Worm (Caenorhabditis elegans): Measurements from ENCODE around the gene ugt-8.
A peak's percentile ranks its signal among the peaks of the same experiment; 100 is the strongest.

ugt-8 gene

DNA sequence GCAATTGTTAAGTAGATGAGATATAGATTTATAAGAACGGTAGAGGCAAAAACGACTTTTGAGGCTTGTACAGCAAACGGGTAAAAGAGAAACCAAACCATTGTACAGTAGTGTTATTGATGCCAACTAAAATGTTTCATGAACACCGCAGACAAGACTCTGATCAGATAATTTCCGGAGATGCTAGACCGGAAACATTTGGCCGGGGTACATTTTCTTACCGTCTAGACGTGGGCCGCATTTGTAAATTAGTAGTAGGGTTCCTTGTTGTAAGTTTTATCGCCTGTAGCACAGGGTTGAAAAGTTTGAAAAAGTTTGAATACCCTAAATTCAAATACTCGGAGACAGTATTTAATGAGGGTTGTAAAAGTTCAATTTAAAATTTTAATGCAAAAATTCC, 22.4 kb upstream of the ugt-8 start, which contains the start of gene str-32:
Gene str-32, minus strand, starts transcription at position 101 of the 400 bp plus-strand sequence.
- no peak for TF ChIP-seq skn-1 (tag; optimal IDR thresholded peaks at IDR 0.05)
- TF ChIP-seq ceh-28 (tag; optimal IDR thresholded peaks at IDR 0.05), result no peak
- no peak for TF ChIP-seq hmg-11 (tag; optimal IDR thresholded peaks at IDR 0.05)
- no peak for TF ChIP-seq snpc-4 (tag; optimal IDR thresholded peaks at IDR 0.05)
- no peak for TF ChIP-seq jun-1 (tag; optimal IDR thresholded peaks at IDR 0.05)
- no peak for TF ChIP-seq fkh-2 (tag; optimal IDR thresholded peaks at IDR 0.05)
- no peak for TF ChIP-seq sea-2 (GFP tag; optimal IDR thresholded peaks at IDR 0.05)
- no peak for TF ChIP-seq pqm-1 (tag; optimal IDR thresholded peaks at IDR 0.05)
- TF ChIP-seq mdl-1 (tag; optimal IDR thresholded peaks at IDR 0.05), result no peak
- TF ChIP-seq nhr-12 (tag; optimal IDR thresholded peaks at IDR 0.05), result no peak
- TF ChIP-seq nhr-25 (tag; optimal IDR thresholded peaks at IDR 0.05), result no peak
- TF ChIP-seq egl-5 (tag; optimal IDR thresholded peaks at IDR 0.05), result no peak
- TF ChIP-seq ama-1 (optimal IDR thresholded peaks at IDR 0.05), result no peak
- no peak for TF ChIP-seq lin-39 (tag; optimal IDR thresholded peaks at IDR 0.05)
- no peak for TF ChIP-seq ceh-9 (tag; optimal IDR thresholded peaks at IDR 0.05)

ce11 chrV:4884490-4884889, 19.2 kb upstream of the ugt-8 start, which contains the start of gene T19H12.12:
T19H12.12 (plus strand) TSS chrV:4884790.
- TF ChIP-seq nhr-25 (tag; optimal IDR thresholded peaks at IDR 0.05) (no peak), R02D3.7 (tag; optimal IDR thresholded peaks at IDR 0.05) (no peak), elt-1 (tag; optimal IDR thresholded peaks at IDR 0.05) (no peak), egl-27 (tag; optimal IDR thresholded peaks at IDR 0.05) (no peak), nhr-67 (tag; optimal IDR thresholded peaks at IDR 0.05) (no peak), unc-62 (GFP tag; optimal IDR thresholded peaks at IDR 0.05) (no peak), ceh-9 (tag; optimal IDR thresholded peaks at IDR 0.05) (no peak), pha-4 (tag; optimal IDR thresholded peaks at IDR 0.05) (no peak)

DNA sequence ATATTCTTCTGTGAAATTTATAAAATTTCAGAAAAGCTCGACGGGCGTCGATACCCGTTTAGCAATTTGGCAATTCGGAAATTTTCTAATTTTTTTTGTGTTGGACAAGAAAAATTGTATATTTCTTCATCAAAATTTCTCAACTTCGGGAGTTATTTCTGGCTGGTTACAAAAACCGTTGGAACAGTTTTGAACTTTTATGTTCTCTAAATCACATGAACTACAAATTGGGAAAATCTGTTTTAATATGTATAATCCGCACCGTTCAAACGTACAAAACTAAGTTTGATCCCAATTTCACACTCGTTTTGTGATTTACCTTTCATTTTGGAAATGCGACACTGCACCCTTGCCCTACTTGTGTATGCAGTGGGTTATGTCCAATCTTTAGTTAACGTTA, 18.4 kb upstream of the ugt-8 start, which contains the start of gene T19H12.3:
Gene T19H12.3, plus strand, starts transcription at position 301 of the 400 bp plus-strand sequence.
- no peak for TF ChIP-seq pha-4 (tag; optimal IDR thresholded peaks at IDR 0.05)
- no peak for TF ChIP-seq nhr-11 (tag; optimal IDR thresholded peaks at IDR 0.05)
- no peak for TF ChIP-seq nhr-237 (tag; optimal IDR thresholded peaks at IDR 0.05)
- no peak for TF ChIP-seq ama-1 (optimal IDR thresholded peaks at IDR 0.05)
- no peak for TF ChIP-seq ZK546.5 (tag; optimal IDR thresholded peaks at IDR 0.05)
- TF ChIP-seq ceh-28 (tag; optimal IDR thresholded peaks at IDR 0.05), result no peak
- no peak for TF ChIP-seq ceh-82 (tag; optimal IDR thresholded peaks at IDR 0.05)
- TF ChIP-seq nhr-28 (tag; optimal IDR thresholded peaks at IDR 0.05), result no peak
- TF ChIP-seq nfya-1 (tag; optimal IDR thresholded peaks at IDR 0.05; ENCODE audit: insufficient read depth), result no peak
- TF ChIP-seq ceh-16 (tag; optimal IDR thresholded peaks at IDR 0.05), result no peak
- TF ChIP-seq elt-1 (tag; optimal IDR thresholded peaks at IDR 0.05), result no peak
- no peak for TF ChIP-seq zag-1 (tag; optimal IDR thresholded peaks at IDR 0.05)
- no peak for TF ChIP-seq R02D3.7 (tag; optimal IDR thresholded peaks at IDR 0.05)
- no peak for TF ChIP-seq ztf-11 (tag; optimal IDR thresholded peaks at IDR 0.05)
- TF ChIP-seq mdl-1 (tag; optimal IDR thresholded peaks at IDR 0.05), result no peak
- TF ChIP-seq ceh-9 (tag; optimal IDR thresholded peaks at IDR 0.05), result no peak
- no peak for TF ChIP-seq elt-3 (tag; optimal IDR thresholded peaks at IDR 0.05)
- TF ChIP-seq nhr-23 (tag; optimal IDR thresholded peaks at IDR 0.05), result no peak
- no peak for TF ChIP-seq pqm-1 (tag; optimal IDR thresholded peaks at IDR 0.05)
- TF ChIP-seq nhr-25 (tag; optimal IDR thresholded peaks at IDR 0.05), result no peak

ce11 chrV:4889477-4889876, 14.3 kb upstream of the ugt-8 start, which contains the start of gene ugt-12:
ugt-12 (minus strand) TSS chrV:4889629.
- TF ChIP-seq sea-2 (GFP tag; optimal IDR thresholded peaks at IDR 0.05) (no peak), nhr-12 (tag; optimal IDR thresholded peaks at IDR 0.05) (no peak), tbx-2 (tag; optimal IDR thresholded peaks at IDR 0.05) (no peak), ceh-16 (tag; optimal IDR thresholded peaks at IDR 0.05) (no peak), ceh-28 (tag; optimal IDR thresholded peaks at IDR 0.05) (no peak), pha-4 (tag; optimal IDR thresholded peaks at IDR 0.05) (peak; percentile 39), mdl-1 (tag; optimal IDR thresholded peaks at IDR 0.05) (no peak), unc-39 (tag; optimal IDR thresholded peaks at IDR 0.05) (no peak), nhr-23 (tag; optimal IDR thresholded peaks at IDR 0.05) (peak; percentile 35), lin-39 (tag; optimal IDR thresholded peaks at IDR 0.05) (no peak), elt-2 (tag; optimal IDR thresholded peaks at IDR 0.05) (peak; percentile 71), pqm-1 (tag; optimal IDR thresholded peaks at IDR 0.05) (peak; percentile 43), lsy-12 (tag; optimal IDR thresholded peaks at IDR 0.05) (no peak)
